Fruit fly (Drosophila melanogaster): ENCODE results near the gene CG15536.
A peak's percentile ranks its signal among the peaks of the same experiment; 100 is the strongest.

The CG15536 gene

dm6 chr3R:30422871-30423270, 2.1 kb downstream of the CG15536 start, which contains the start of the genes CG2217 and CG42740:
CG2217 (minus strand) TSS chr3R:30422971.
CG42740 (minus strand) TSS chr3R:30422971.
- TF ChIP-seq ey (GFP tag; optimal IDR thresholded peaks at IDR 0.05), result no peak
- no peak for TF ChIP-seq dl (GFP tag; optimal IDR thresholded peaks at IDR 0.05; ENCODE audit: insufficient read depth in 1 of 2, partially characterized antibody in 2 of 2)
- no peak for TF ChIP-seq CG32264 (GFP tag; optimal IDR thresholded peaks at IDR 0.05)

DNA sequence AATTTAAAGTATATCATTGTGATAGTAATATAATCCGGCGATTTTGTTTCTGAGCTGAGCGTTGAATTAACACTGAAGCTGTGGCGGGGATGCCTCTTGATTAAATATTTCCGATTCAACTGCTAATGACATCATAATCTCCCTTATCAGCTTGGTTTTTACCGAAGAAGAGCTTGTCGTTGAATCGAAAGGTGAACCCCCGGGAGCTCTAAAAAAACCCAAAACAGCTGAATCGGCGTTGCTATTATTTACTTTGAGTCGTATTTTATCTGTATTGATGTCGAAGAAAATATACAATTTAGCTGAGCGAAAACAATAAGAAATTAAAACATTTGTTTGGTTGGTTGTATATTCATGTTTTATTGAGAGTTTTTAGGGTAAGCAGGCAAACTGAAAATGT, 5.7 kb downstream of the CG15536 start:
- TF ChIP-seq Hnf4 (GFP tag; optimal IDR thresholded peaks at IDR 0.05) (no peak), N (GFP tag; optimal IDR thresholded peaks at IDR 0.05) (no peak), Rel (GFP tag; optimal IDR thresholded peaks at IDR 0.05) (no peak), Rel (tag; optimal IDR thresholded peaks at IDR 0.05) (peak; percentile 98), pan (optimal IDR thresholded peaks at IDR 0.05) (no peak), GATAd (GFP tag; optimal IDR thresholded peaks at IDR 0.05) (no peak)

DNA sequence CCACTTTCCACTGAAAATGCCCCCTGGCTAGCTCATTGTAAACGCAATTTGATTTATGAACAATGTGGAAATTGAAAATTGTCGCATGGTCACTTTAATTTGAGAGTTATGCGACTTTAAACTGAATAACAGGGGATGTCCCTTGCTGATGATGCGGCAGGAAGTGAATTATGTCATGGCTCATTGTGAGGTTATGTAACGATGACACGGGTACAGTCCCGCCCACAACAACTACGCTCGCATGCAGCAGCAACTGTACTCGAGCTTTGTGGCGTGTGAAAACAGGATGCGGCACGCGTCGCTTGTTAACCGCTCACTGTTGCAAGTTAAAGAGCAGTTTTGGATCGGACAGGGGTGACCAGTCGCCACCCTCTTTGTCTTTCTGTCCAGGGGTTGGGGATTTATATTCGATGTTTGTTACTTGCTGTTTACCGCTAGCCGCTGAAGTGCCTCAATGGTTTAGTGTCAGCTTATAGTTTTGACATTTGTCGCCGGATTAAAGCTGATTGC, 8.1 kb downstream of the CG15536 start:
- TF ChIP-seq dmrt93B (GFP tag; optimal IDR thresholded peaks at IDR 0.05) (no peak), lola (GFP tag; optimal IDR thresholded peaks at IDR 0.05) (no peak), Jra (GFP tag; optimal IDR thresholded peaks at IDR 0.05) (no peak), fru (GFP tag; optimal IDR thresholded peaks at IDR 0.05) (no peak), usp (GFP tag; optimal IDR thresholded peaks at IDR 0.05) (no peak), tai (GFP tag; optimal IDR thresholded peaks at IDR 0.05) (no peak), Hr83 (GFP tag; optimal IDR thresholded peaks at IDR 0.05; ENCODE audit: poor library complexity, severe bottlenecking) (no peak), sage (GFP tag; optimal IDR thresholded peaks at IDR 0.05) (no peak), HLH106 (tag; optimal IDR thresholded peaks at IDR 0.05) (no peak), ey (GFP tag; optimal IDR thresholded peaks at IDR 0.05) (no peak), Sp1 (GFP tag; optimal IDR thresholded peaks at IDR 0.05) (no peak)

dm6 chr3R:30413795-30414194, 11.2 kb downstream of the CG15536 start:
- TF ChIP-seq foxo (GFP tag; optimal IDR thresholded peaks at IDR 0.05), result peak in 1 of 2 experiments; percentile 70
- TF ChIP-seq Myc (optimal IDR thresholded peaks at IDR 0.05), result no peak
- peak; percentile 46 for TF ChIP-seq ey (GFP tag; optimal IDR thresholded peaks at IDR 0.05)
- no peak for TF ChIP-seq Dfd (GFP tag; optimal IDR thresholded peaks at IDR 0.05)
- no peak for TF ChIP-seq psq (GFP tag; optimal IDR thresholded peaks at IDR 0.05)
- TF ChIP-seq jim (GFP tag; optimal IDR thresholded peaks at IDR 0.05), result no peak
- TF ChIP-seq dl (GFP tag; optimal IDR thresholded peaks at IDR 0.05; ENCODE audit: insufficient read depth in 1 of 2, partially characterized antibody in 2 of 2), result no peak
- no peak for TF ChIP-seq brk (GFP tag; optimal IDR thresholded peaks at IDR 0.05)
- TF ChIP-seq Hr83 (GFP tag; optimal IDR thresholded peaks at IDR 0.05; ENCODE audit: poor library complexity, severe bottlenecking), result no peak
- TF ChIP-seq HLH106 (tag; optimal IDR thresholded peaks at IDR 0.05), result peak; percentile 27
- peak; percentile 9 for TF ChIP-seq Hnf4 (GFP tag; optimal IDR thresholded peaks at IDR 0.05)
- no peak for TF ChIP-seq Mio (GFP tag; optimal IDR thresholded peaks at IDR 0.05)
- no peak for TF ChIP-seq N (GFP tag; optimal IDR thresholded peaks at IDR 0.05)
- peak; percentile 57 for TF ChIP-seq br (GFP tag; optimal IDR thresholded peaks at IDR 0.05)
- no peak for TF ChIP-seq GATAd (GFP tag; optimal IDR thresholded peaks at IDR 0.05)
- no peak for TF ChIP-seq Rel (GFP tag; optimal IDR thresholded peaks at IDR 0.05)
- TF ChIP-seq Rel (tag; optimal IDR thresholded peaks at IDR 0.05), result no peak
- TF ChIP-seq OdsH (GFP tag; optimal IDR thresholded peaks at IDR 0.05), result peak; percentile 55
- no peak for TF ChIP-seq Abd-B (GFP tag; optimal IDR thresholded peaks at IDR 0.05)
- no peak for TF ChIP-seq sv (GFP tag; optimal IDR thresholded peaks at IDR 0.05)
- no peak for TF ChIP-seq usp (GFP tag; optimal IDR thresholded peaks at IDR 0.05)
- TF ChIP-seq Dif (GFP tag; optimal IDR thresholded peaks at IDR 0.05; ENCODE audit: partially characterized antibody), result no peak
- TF ChIP-seq pan (optimal IDR thresholded peaks at IDR 0.05), result no peak
- peak; percentile 0 for TF ChIP-seq dmrt93B (GFP tag; optimal IDR thresholded peaks at IDR 0.05)
- TF ChIP-seq CG32264 (GFP tag; optimal IDR thresholded peaks at IDR 0.05), result no peak
- peak; percentile 56 for TF ChIP-seq h (GFP tag; optimal IDR thresholded peaks at IDR 0.05)
- peak; percentile 6 for TF ChIP-seq Sp1 (GFP tag; optimal IDR thresholded peaks at IDR 0.05)
- TF ChIP-seq woc (GFP tag; optimal IDR thresholded peaks at IDR 0.05), result peak; percentile 9
- TF ChIP-seq dsf (GFP tag; optimal IDR thresholded peaks at IDR 0.05; ENCODE audit: borderline replicate concordance), result no peak
- TF ChIP-seq Jra (GFP tag; optimal IDR thresholded peaks at IDR 0.05), result no peak
- no peak for TF ChIP-seq Vsx2 (GFP tag; optimal IDR thresholded peaks at IDR 0.05; ENCODE audit: partially characterized antibody)
- TF ChIP-seq rgr (GFP tag; optimal IDR thresholded peaks at IDR 0.05), result peak; percentile 60
- peak; percentile 44 for TF ChIP-seq fru (GFP tag; optimal IDR thresholded peaks at IDR 0.05)
- no peak for TF ChIP-seq lola (GFP tag; optimal IDR thresholded peaks at IDR 0.05)

Measured in whole organism, wandering third instar larva.